Fruit fly (Drosophila melanogaster) S2 (cell line): ENCODE data around the gene CG15042.

ENCODE experiments used
- CG8478 ChIP-seq: fragments of >200 bp; optimal IDR thresholded peaks from 2 replicates; lab custom pipeline; 2018
- CTCF ChIP-seq, 2 experiments: fragments of >200 bp; optimal IDR thresholded peaks; 2 replicates each; lab custom pipeline; 2018

dm6 chrX:18515988-18516541 is 12.0 kb downstream of the CG15042 start:
- TF ChIP-seq CG8478 (no peak), CTCF (optimal IDR thresholded peaks at IDR 0.05; lab: Kevin White, UChicago) (peak; percentile 6 to 42)
